Fruit fly (Drosophila melanogaster) whole organism, embryonic: Measurements from ENCODE around the gene CG7069.

Source experiments
- Aef1 ChIP-seq: fragments of 200-800 bp; sonication (Bioruptor generic); IDR thresholded peaks from 3 replicates; pipeline ENCODE4 v1.3.6; 2022; ENCODE audit warnings: missing biosample characterization, missing genetic modification characterization
- CG10321 ChIP-seq: fragments of 200-800 bp; sonication (Bioruptor generic); IDR thresholded peaks from 2 replicates; pipeline ENCODE4 v1.3.6; 2022; ENCODE audit warnings: missing biosample characterization, missing genetic modification characterization
- CG11504 ChIP-seq: fragments of 200-800 bp; sonication (Bioruptor generic); optimal IDR thresholded peaks from 3 replicates; lab custom pipeline; 2019; ENCODE audit warnings: missing biosample characterization, mild to moderate bottlenecking, missing genetic modification characterization, moderate library complexity
- CG11723 ChIP-seq: fragments of 200-800 bp; sonication (Bioruptor generic); optimal IDR thresholded peaks from 2 replicates; lab custom pipeline; 2017; ENCODE audit warnings: missing biosample characterization, mild to moderate bottlenecking, missing genetic modification characterization
- CG12155 ChIP-seq: fragments of 200-800 bp; sonication (Bioruptor generic); optimal IDR thresholded peaks from 3 replicates; lab custom pipeline; 2016; ENCODE audit warnings: missing biosample characterization, missing genetic modification characterization
- CG12391 ChIP-seq: fragments of 200-800 bp; sonication (Bioruptor generic); optimal IDR thresholded peaks from 3 replicates; lab custom pipeline; 2018; ENCODE audit warnings: missing biosample characterization, mild to moderate bottlenecking, missing genetic modification characterization, moderate library complexity
- CG13123 ChIP-seq: fragments of 200-800 bp; sonication (Bioruptor generic); optimal IDR thresholded peaks from 2 replicates; lab custom pipeline; 2016; ENCODE audit warnings: missing biosample characterization, missing genetic modification characterization
- CG13287 ChIP-seq: fragments of 200-800 bp; sonication (Bioruptor generic); IDR thresholded peaks from 2 replicates; pipeline ENCODE4 v1.3.6; 2022; ENCODE audit warnings: missing biosample characterization, missing genetic modification characterization; ENCODE audit not compliant: partially characterized antibody
- CG13624 ChIP-seq: fragments of 200-800 bp; sonication (Bioruptor generic); optimal IDR thresholded peaks from 2 replicates; lab custom pipeline; 2016; ENCODE audit warnings: missing biosample characterization, missing genetic modification characterization
- CG13894 ChIP-seq: fragments of 200-800 bp; sonication (Bioruptor generic); optimal IDR thresholded peaks from 3 replicates; lab custom pipeline; 2018; ENCODE audit warnings: missing biosample characterization, mild to moderate bottlenecking, missing genetic modification characterization, moderate library complexity
- CG1832 ChIP-seq: fragments of 200-800 bp; sonication (Bioruptor generic); optimal IDR thresholded peaks from 2 replicates; lab custom pipeline; 2017; ENCODE audit warnings: missing biosample characterization, mild to moderate bottlenecking, missing genetic modification characterization, inconsistent platforms
- CG3995 ChIP-seq: fragments of 200-800 bp; sonication (Bioruptor generic); optimal IDR thresholded peaks from 3 replicates; lab custom pipeline; 2016; ENCODE audit warnings: missing biosample characterization, missing genetic modification characterization
- CG4282 ChIP-seq: fragments of 200-800 bp; sonication (Bioruptor generic); optimal IDR thresholded peaks from 2 replicates; lab custom pipeline; 2016; ENCODE audit warnings: missing biosample characterization, missing genetic modification characterization
- CG6854 ChIP-seq: fragments of 200-800 bp; sonication (Bioruptor generic); optimal IDR thresholded peaks from 3 replicates; lab custom pipeline; 2017; ENCODE audit warnings: missing biosample characterization, mild to moderate bottlenecking, missing genetic modification characterization
- CG8359 ChIP-seq: fragments of 200-800 bp; sonication (Bioruptor generic); optimal IDR thresholded peaks from 2 replicates; lab custom pipeline; 2017; ENCODE audit warnings: missing biosample characterization, mild to moderate bottlenecking, missing genetic modification characterization, borderline replicate concordance
- Dref ChIP-seq: fragments of 200-800 bp; sonication (Bioruptor generic); IDR thresholded peaks from 2 replicates; pipeline ENCODE4 v1.3.6; 2022; ENCODE audit warnings: missing biosample characterization, missing genetic modification characterization
- ERR ChIP-seq: fragments of 200-800 bp; sonication (Bioruptor generic); optimal IDR thresholded peaks from 2 replicates; lab custom pipeline; 2016; ENCODE audit warnings: missing biosample characterization, missing genetic modification characterization
- H2.0 ChIP-seq: fragments of 200-800 bp; sonication (Bioruptor generic); IDR thresholded peaks from 2 replicates; pipeline ENCODE4 v1.3.6; 2022; ENCODE audit warnings: missing biosample characterization, missing genetic modification characterization
- HLH3B ChIP-seq: fragments of 200-800 bp; sonication (Bioruptor generic); IDR thresholded peaks from 2 replicates; pipeline ENCODE4 v1.3.6; 2022; ENCODE audit warnings: missing biosample characterization, missing genetic modification characterization
- HLH4C ChIP-seq: fragments of 200-800 bp; sonication (Bioruptor generic); IDR thresholded peaks from 3 replicates; pipeline ENCODE4 v1.3.6; 2022; ENCODE audit warnings: missing biosample characterization, missing genetic modification characterization; ENCODE audit not compliant: partially characterized antibody
- HLH54F ChIP-seq: fragments of 200-800 bp; sonication (Bioruptor generic); optimal IDR thresholded peaks from 3 replicates; lab custom pipeline; 2016; ENCODE audit warnings: missing biosample characterization, missing genetic modification characterization
- Kr ChIP-seq: fragments of 200-800 bp; sonication (Bioruptor generic); optimal IDR thresholded peaks from 2 replicates; lab custom pipeline; 2017; ENCODE audit warnings: missing biosample characterization, mild to moderate bottlenecking, missing genetic modification characterization
- MBD-R2 ChIP-seq: fragments of 200-800 bp; sonication (Bioruptor generic); IDR thresholded peaks from 2 replicates; pipeline ENCODE4 v1.3.6; 2022; ENCODE audit warnings: missing biosample characterization, missing genetic modification characterization
- MTF-1 ChIP-seq: fragments of 200-800 bp; sonication (Bioruptor generic); optimal IDR thresholded peaks from 2 replicates; lab custom pipeline; 2018; ENCODE audit warnings: missing biosample characterization, mild to moderate bottlenecking, missing genetic modification characterization, borderline replicate concordance
- Med ChIP-seq: fragments of 200-800 bp; sonication (Bioruptor generic); peaks from one replicate; lab custom pipeline; 2016; ENCODE audit warnings: missing biosample characterization, missing genetic modification characterization, mild to moderate bottlenecking, inconsistent platforms, moderate library complexity
- NfI ChIP-seq: fragments of 200-800 bp; sonication (Bioruptor generic); optimal IDR thresholded peaks from 3 replicates; lab custom pipeline; 2018; ENCODE audit warnings: missing biosample characterization, mild to moderate bottlenecking, missing genetic modification characterization, moderate library complexity
- Opbp ChIP-seq: fragments of 200-800 bp; sonication (Bioruptor generic); IDR thresholded peaks from 3 replicates; pipeline ENCODE4 v1.3.6; 2022; ENCODE audit warnings: missing biosample characterization, missing genetic modification characterization; ENCODE audit not compliant: partially characterized antibody
- Pdp1 ChIP-seq, 2 experiments: fragments of 200-800 bp; sonication (Bioruptor generic); optimal IDR thresholded peaks; 3 replicates each; lab custom pipeline; 2016; ENCODE audit warnings: missing biosample characterization in 2 of 2, missing genetic modification characterization in 2 of 2, mild to moderate bottlenecking in 1 of 2, moderate library complexity in 1 of 2
- Six4 ChIP-seq: fragments of 200-800 bp; sonication (Bioruptor generic); optimal IDR thresholded peaks from 2 replicates; lab custom pipeline; 2016; ENCODE audit warnings: missing biosample characterization, missing genetic modification characterization
- Sox102F ChIP-seq: fragments of 200-800 bp; sonication (Bioruptor generic); optimal IDR thresholded peaks from 2 replicates; lab custom pipeline; 2018; ENCODE audit warnings: missing biosample characterization, mild to moderate bottlenecking, missing genetic modification characterization, moderate library complexity
- Spps ChIP-seq: fragments of 200-800 bp; sonication (Bioruptor generic); optimal IDR thresholded peaks from 2 replicates; lab custom pipeline; 2018; ENCODE audit warnings: missing biosample characterization, mild to moderate bottlenecking, missing genetic modification characterization
- Taf1 ChIP-seq: fragments of 200-800 bp; sonication (Bioruptor generic); IDR thresholded peaks from 2 replicates; pipeline ENCODE4 v1.3.6; 2022; ENCODE audit warnings: missing biosample characterization, missing genetic modification characterization
- caup ChIP-seq: fragments of 200-800 bp; sonication (Bioruptor generic); optimal IDR thresholded peaks from 3 replicates; lab custom pipeline; 2017; ENCODE audit warnings: missing biosample characterization, mild to moderate bottlenecking, missing genetic modification characterization, moderate library complexity; ENCODE audit not compliant: severe bottlenecking
- chn ChIP-seq: fragments of 200-800 bp; sonication (Bioruptor generic); optimal IDR thresholded peaks from 2 replicates; lab custom pipeline; 2016; ENCODE audit warnings: missing biosample characterization, missing genetic modification characterization
- fd3F ChIP-seq: fragments of 200-800 bp; sonication (Bioruptor generic); optimal IDR thresholded peaks from 2 replicates; lab custom pipeline; 2018; ENCODE audit warnings: missing biosample characterization, mild to moderate bottlenecking, missing genetic modification characterization, moderate library complexity
- hth ChIP-seq: fragments of >200 bp; optimal IDR thresholded peaks from 2 replicates; lab custom pipeline; 2017; ENCODE audit warnings: inconsistent platforms
- kay ChIP-seq: fragments of 200-800 bp; sonication (Bioruptor generic); optimal IDR thresholded peaks from 2 replicates; lab custom pipeline; 2016; ENCODE audit warnings: missing biosample characterization, missing genetic modification characterization
- lbe ChIP-seq: fragments of 200-800 bp; sonication (Bioruptor generic); optimal IDR thresholded peaks from 2 replicates; lab custom pipeline; 2016; ENCODE audit warnings: missing biosample characterization, mild to moderate bottlenecking, missing genetic modification characterization
- lola ChIP-seq, 3 experiments: fragments of >200 bp in 2 of 3; fragments of 200-800 bp in 1 of 3; sonication (Bioruptor generic) in 1 of 3; optimal IDR thresholded peaks; 2 replicates each; lab custom pipeline; 2017 to 2019; ENCODE audit warnings: missing biosample characterization in 3 of 3, missing genetic modification characterization in 3 of 3, mild to moderate bottlenecking in 1 of 3, moderate library complexity in 1 of 3
- mld ChIP-seq: fragments of 200-800 bp; sonication (Bioruptor generic); IDR thresholded peaks from 3 replicates; pipeline ENCODE4 v1.3.6; 2022; ENCODE audit warnings: missing biosample characterization, missing genetic modification characterization; ENCODE audit not compliant: partially characterized antibody
- pfk ChIP-seq: fragments of 200-800 bp; sonication (Bioruptor generic); optimal IDR thresholded peaks from 2 replicates; lab custom pipeline; 2018; ENCODE audit warnings: missing biosample characterization, mild to moderate bottlenecking, missing genetic modification characterization, moderate library complexity
- phol ChIP-seq: fragments of 200-800 bp; sonication (Bioruptor generic); optimal IDR thresholded peaks from 3 replicates; lab custom pipeline; 2018; ENCODE audit warnings: missing biosample characterization, mild to moderate bottlenecking, missing genetic modification characterization, moderate library complexity
- pum ChIP-seq: fragments of 200-800 bp; sonication (Bioruptor generic); optimal IDR thresholded peaks from 2 replicates; lab custom pipeline; 2016; ENCODE audit warnings: missing biosample characterization, missing genetic modification characterization
- row ChIP-seq: fragments of 200-800 bp; sonication (Bioruptor generic); IDR thresholded peaks from 3 replicates; pipeline ENCODE4 v1.3.6; 2022; ENCODE audit warnings: missing biosample characterization, missing genetic modification characterization
- scrt ChIP-seq: fragments of 200-800 bp; sonication (Bioruptor generic); optimal IDR thresholded peaks from 2 replicates; lab custom pipeline; 2018; ENCODE audit warnings: missing biosample characterization, mild to moderate bottlenecking, missing genetic modification characterization, moderate library complexity
- sens-2 ChIP-seq: fragments of 200-800 bp; sonication (Bioruptor generic); IDR thresholded peaks from 2 replicates; pipeline ENCODE4 v1.3.6; 2022; ENCODE audit warnings: missing biosample characterization, missing genetic modification characterization
- ssp ChIP-seq: fragments of 200-800 bp; sonication (Bioruptor generic); IDR thresholded peaks from 2 replicates; pipeline ENCODE4 v1.3.6; 2022; ENCODE audit warnings: missing biosample characterization, missing genetic modification characterization
- unc-4 ChIP-seq: fragments of 200-800 bp; sonication (Bioruptor generic); IDR thresholded peaks from 2 replicates; pipeline ENCODE4 v1.3.6; 2022; ENCODE audit warnings: missing biosample characterization, missing genetic modification characterization; ENCODE audit not compliant: partially characterized antibody
- z ChIP-seq: fragments of 200-800 bp; sonication (Bioruptor generic); IDR thresholded peaks from 3 replicates; pipeline ENCODE4 v1.3.6; 2022; ENCODE audit warnings: missing biosample characterization, missing genetic modification characterization
- zf30C ChIP-seq: fragments of 200-800 bp; sonication (Bioruptor generic); optimal IDR thresholded peaks from 3 replicates; lab custom pipeline; 2018; ENCODE audit warnings: missing biosample characterization, mild to moderate bottlenecking, missing genetic modification characterization

The CG7069 gene

dm6 chr3R:22368777-22369214, 3.8 kb upstream of the CG7069 start (continued):
- no peak for TF ChIP-seq ssp (GFP tag; lab: Robert Waterston, UW)
- no peak for TF ChIP-seq pum (GFP tag; lab: Kevin White, UChicago)
- TF ChIP-seq HLH4C (GFP tag; lab: Robert Waterston, UW) = no peak
- no peak for TF ChIP-seq MTF-1
- TF ChIP-seq zf30C (GFP tag; lab: Kevin White, UChicago) = no peak
- peak; percentile 83 for TF ChIP-seq H2.0 (GFP tag; lab: Robert Waterston, UW)
- peak; percentile 61 for TF ChIP-seq Sox102F (GFP tag; lab: Kevin White, UChicago)
- TF ChIP-seq Pdp1 (GFP tag; optimal IDR thresholded peaks at IDR 0.05; lab: Kevin White, UChicago) = peak in 1 of 2 experiments; percentile 73
- TF ChIP-seq row (GFP tag; lab: Robert Waterston, UW) = peak; percentile 95
- TF ChIP-seq CG13624 = peak; percentile 12
- no peak for TF ChIP-seq CG4282 (GFP tag; lab: Kevin White, UChicago)
- TF ChIP-seq CG3995 (GFP tag; lab: Kevin White, UChicago) = no peak
- TF ChIP-seq caup (GFP tag; lab: Kevin White, UChicago) = peak; percentile 66
- TF ChIP-seq CG13287 = no peak
- TF ChIP-seq hth (lab: Kevin White, UChicago) = no peak
- TF ChIP-seq chn (GFP tag; lab: Kevin White, UChicago) = peak; percentile 32
- peak; percentile 46 for TF ChIP-seq CG6854 (GFP tag; lab: Kevin White, UChicago)
- peak; percentile 19 for TF ChIP-seq CG8359
- TF ChIP-seq CG11723 (GFP tag; lab: Kevin White, UChicago) = no peak
- TF ChIP-seq sens-2 (GFP tag; lab: Robert Waterston, UW) = peak; percentile 42; the same call in 1 of the 2 replicates
- TF ChIP-seq Spps = no peak
- TF ChIP-seq kay (GFP tag; lab: Kevin White, UChicago) = peak; percentile 60
- no peak for TF ChIP-seq Opbp (GFP tag; lab: Robert Waterston, UW)
- peak; percentile 46 for TF ChIP-seq phol (tag; lab: Kevin White, UChicago)
- peak; percentile 12 for TF ChIP-seq fd3F (GFP tag; lab: Kevin White, UChicago)
- TF ChIP-seq Taf1 = peak; percentile 60
- TF ChIP-seq CG12391 (tag; lab: Kevin White, UChicago) = peak; percentile 62
- TF ChIP-seq Dref (GFP tag; lab: Robert Waterston, UW) = no peak
- TF ChIP-seq scrt (GFP tag; lab: Kevin White, UChicago) = peak; percentile 96
- TF ChIP-seq CG13894 (tag; lab: Kevin White, UChicago) = no peak
- TF ChIP-seq CG10321 = peak; percentile 7; the same call in 1 of the 2 replicates
- TF ChIP-seq MBD-R2 = peak; percentile 38; the same call in 1 of the 2 replicates
- no peak for TF ChIP-seq unc-4 (GFP tag; lab: Robert Waterston, UW)
- no peak for TF ChIP-seq Kr (GFP tag; lab: Kevin White, UChicago)
- peak; percentile 25 for TF ChIP-seq lbe (GFP tag; lab: Kevin White, UChicago)
- peak; percentile 84 for TF ChIP-seq Aef1 (GFP tag; lab: Robert Waterston, UW)
- no peak for TF ChIP-seq CG13123 (GFP tag; lab: Kevin White, UChicago)
- TF ChIP-seq HLH54F = peak; percentile 8
- TF ChIP-seq lola (GFP tag; optimal IDR thresholded peaks at IDR 0.05; lab: Kevin White, UChicago) = peak in 1 of 3 experiments; percentile 23
- peak; percentile 79 for TF ChIP-seq Med (GFP tag; lab: Kevin White, UChicago)
- no peak for TF ChIP-seq pfk (GFP tag; lab: Kevin White, UChicago)
- no peak for TF ChIP-seq ERR (GFP tag; lab: Kevin White, UChicago)
- peak; percentile 37 for TF ChIP-seq Six4 (GFP tag; lab: Kevin White, UChicago)
- TF ChIP-seq CG12155 = peak; percentile 44
- TF ChIP-seq NfI = peak; percentile 52
- no peak for TF ChIP-seq z (GFP tag; lab: Robert Waterston, UW)
- peak; percentile 83 for TF ChIP-seq HLH3B (GFP tag; lab: Robert Waterston, UW)
- no peak for TF ChIP-seq CG1832 (GFP tag; lab: Kevin White, UChicago)
- TF ChIP-seq CG11504 (tag; lab: Kevin White, UChicago) = peak; percentile 68
- TF ChIP-seq mld (GFP tag; lab: Robert Waterston, UW) = no peak
